Fruit fly (Drosophila melanogaster) whole organism, prepupa: Measurements from ENCODE around the gene CG31156.

Experiments
- CG10631 ChIP-seq: fragments of 200-800 bp; sonication (Bioruptor generic); optimal IDR thresholded peaks from 2 replicates; lab custom pipeline; 2016; ENCODE audit warnings: missing biosample characterization, missing genetic modification characterization
- CG15336 ChIP-seq: fragments of 200-800 bp; sonication (Bioruptor generic); IDR thresholded peaks from 2 replicates; pipeline ENCODE4 v1.3.6; 2022; ENCODE audit warnings: missing biosample characterization, missing genetic modification characterization
- CG32006 ChIP-seq: fragments of 200-800 bp; sonication (Bioruptor generic); optimal IDR thresholded peaks from 3 replicates; lab custom pipeline; 2017; ENCODE audit warnings: missing biosample characterization, mild to moderate bottlenecking, missing genetic modification characterization
- CG3919 ChIP-seq: fragments of 200-800 bp; sonication (Bioruptor generic); optimal IDR thresholded peaks from 3 replicates; lab custom pipeline; 2016; ENCODE audit warnings: missing biosample characterization, missing genetic modification characterization
- CG4318 ChIP-seq: fragments of 200-800 bp; sonication (Bioruptor generic); optimal IDR thresholded peaks from 3 replicates; lab custom pipeline; 2017; ENCODE audit warnings: missing biosample characterization, mild to moderate bottlenecking, missing genetic modification characterization
- CG6163 ChIP-seq: fragments of 200-800 bp; sonication (Bioruptor generic); IDR thresholded peaks from 3 replicates; pipeline ENCODE4 v1.3.6; 2022; ENCODE audit warnings: missing biosample characterization, missing genetic modification characterization
- CG6276 ChIP-seq: fragments of 200-800 bp; sonication (Bioruptor generic); optimal IDR thresholded peaks from 2 replicates; lab custom pipeline; 2017; ENCODE audit warnings: missing biosample characterization, mild to moderate bottlenecking, missing genetic modification characterization
- CG6792 ChIP-seq: fragments of 200-800 bp; sonication (Bioruptor generic); optimal IDR thresholded peaks from 3 replicates; lab custom pipeline; 2016; ENCODE audit warnings: missing biosample characterization, missing genetic modification characterization
- CG6854 ChIP-seq: fragments of 200-800 bp; sonication (Bioruptor generic); optimal IDR thresholded peaks from 2 replicates; lab custom pipeline; 2017; ENCODE audit warnings: missing biosample characterization, mild to moderate bottlenecking, missing genetic modification characterization
- CG7368 ChIP-seq: fragments of 200-800 bp; sonication (Bioruptor generic); optimal IDR thresholded peaks from 3 replicates; lab custom pipeline; 2016; ENCODE audit warnings: missing biosample characterization, missing genetic modification characterization
- CG8319 ChIP-seq: fragments of 200-800 bp; sonication (Bioruptor generic); optimal IDR thresholded peaks from 3 replicates; lab custom pipeline; 2016; ENCODE audit warnings: missing biosample characterization, missing genetic modification characterization
- CG8632 ChIP-seq: fragments of 200-800 bp; sonication (Bioruptor generic); optimal IDR thresholded peaks from 3 replicates; lab custom pipeline; 2016; ENCODE audit warnings: missing biosample characterization, missing genetic modification characterization
- CG9139 ChIP-seq: fragments of 200-800 bp; sonication (Bioruptor generic); optimal IDR thresholded peaks from 3 replicates; lab custom pipeline; 2017; ENCODE audit warnings: missing biosample characterization, mild to moderate bottlenecking, missing genetic modification characterization
- Eip75B ChIP-seq: fragments of 200-800 bp; sonication (Bioruptor generic); optimal IDR thresholded peaks from 3 replicates; lab custom pipeline; 2016; ENCODE audit warnings: missing biosample characterization, missing genetic modification characterization
- Eip78C ChIP-seq: fragments of 200-800 bp; sonication (Bioruptor generic); peaks from one replicate; lab custom pipeline; 2016; ENCODE audit warnings: missing biosample characterization, missing genetic modification characterization
- Eip93F ChIP-seq: fragments of 200-800 bp; sonication (Bioruptor generic); optimal IDR thresholded peaks from 2 replicates; lab custom pipeline; 2016; ENCODE audit warnings: missing biosample characterization, mild to moderate bottlenecking, missing genetic modification characterization
- Ets21C ChIP-seq: fragments of 200-800 bp; sonication (Bioruptor generic); optimal IDR thresholded peaks from 3 replicates; lab custom pipeline; 2016; ENCODE audit warnings: missing biosample characterization, missing genetic modification characterization
- Ets96B ChIP-seq: fragments of 200-800 bp; optimal IDR thresholded peaks from 2 replicates; lab custom pipeline; 2019; ENCODE audit warnings: missing biosample characterization, mild to moderate bottlenecking, missing genetic modification characterization, moderate library complexity
- Gug ChIP-seq: fragments of 200-800 bp; sonication (Bioruptor generic); IDR thresholded peaks from 2 replicates; pipeline ENCODE4 v1.3.6; 2022; ENCODE audit warnings: missing biosample characterization, missing genetic modification characterization
- Hr38 ChIP-seq: sonication (Bioruptor generic); optimal IDR thresholded peaks from 2 replicates; lab custom pipeline; 2016; ENCODE audit warnings: missing biosample characterization, missing genetic modification characterization
- Hr4 ChIP-seq: fragments of 200-800 bp; sonication (Bioruptor generic); optimal IDR thresholded peaks from 3 replicates; lab custom pipeline; 2016; ENCODE audit warnings: missing biosample characterization, missing genetic modification characterization
- Lpt ChIP-seq: fragments of 200-800 bp; sonication (Bioruptor generic); optimal IDR thresholded peaks from 3 replicates; lab custom pipeline; 2016; ENCODE audit warnings: missing biosample characterization, missing genetic modification characterization
- Met ChIP-seq: fragments of 200-800 bp; sonication (Bioruptor generic); optimal IDR thresholded peaks from 3 replicates; lab custom pipeline; 2016; ENCODE audit warnings: missing biosample characterization, missing genetic modification characterization
- Sox14 ChIP-seq: fragments of 200-800 bp; sonication (Bioruptor generic); optimal IDR thresholded peaks from 3 replicates; lab custom pipeline; 2016; ENCODE audit warnings: missing biosample characterization, missing genetic modification characterization
- Sox15 ChIP-seq: fragments of 200-800 bp; sonication (Bioruptor generic); optimal IDR thresholded peaks from 3 replicates; lab custom pipeline; 2016; ENCODE audit warnings: missing biosample characterization, missing genetic modification characterization
- achi ChIP-seq: fragments of 200-800 bp; sonication (Bioruptor generic); optimal IDR thresholded peaks from 3 replicates; lab custom pipeline; 2016; ENCODE audit warnings: missing biosample characterization, missing genetic modification characterization
- acj6 ChIP-seq: fragments of 200-800 bp; sonication (Bioruptor generic); optimal IDR thresholded peaks from 3 replicates; lab custom pipeline; 2016; ENCODE audit warnings: missing biosample characterization, missing genetic modification characterization
- esn ChIP-seq: fragments of 200-800 bp; sonication (Bioruptor generic); optimal IDR thresholded peaks from 2 replicates; lab custom pipeline; 2016; ENCODE audit warnings: missing biosample characterization, mild to moderate bottlenecking, missing genetic modification characterization, moderate library complexity
- fd59A ChIP-seq: fragments of 200-800 bp; sonication (Bioruptor generic); optimal IDR thresholded peaks from 2 replicates; lab custom pipeline; 2017; ENCODE audit warnings: missing biosample characterization, mild to moderate bottlenecking, missing genetic modification characterization, missing genetic modification reagents
- fd85E ChIP-seq: fragments of 200-800 bp; sonication (Bioruptor generic); optimal IDR thresholded peaks from 3 replicates; lab custom pipeline; 2016; ENCODE audit warnings: missing biosample characterization, missing genetic modification characterization
- fkh ChIP-seq: fragments of 200-800 bp; sonication (Bioruptor generic); optimal IDR thresholded peaks from 3 replicates; lab custom pipeline; 2017; ENCODE audit warnings: missing biosample characterization, mild to moderate bottlenecking, missing genetic modification characterization, moderate library complexity
- lz ChIP-seq: fragments of 200-800 bp; sonication (Bioruptor generic); optimal IDR thresholded peaks from 3 replicates; lab custom pipeline; 2016; ENCODE audit warnings: missing biosample characterization, missing genetic modification characterization
- net ChIP-seq: fragments of 200-800 bp; sonication (Bioruptor generic); optimal IDR thresholded peaks from 3 replicates; lab custom pipeline; 2016; ENCODE audit warnings: missing biosample characterization, missing genetic modification characterization
- salr ChIP-seq, 2 experiments: fragments of 200-800 bp; sonication (Bioruptor generic); optimal IDR thresholded peaks; 3 replicates each; lab custom pipeline; 2016 to 2018; ENCODE audit warnings: missing biosample characterization in 2 of 2, missing genetic modification characterization in 2 of 2, mild to moderate bottlenecking in 1 of 2
- spab ChIP-seq: fragments of 200-800 bp; sonication (Bioruptor generic); optimal IDR thresholded peaks from 2 replicates; lab custom pipeline; 2017; ENCODE audit warnings: missing biosample characterization, mild to moderate bottlenecking, missing genetic modification characterization, missing genetic modification reagents
- ss ChIP-seq, 2 experiments: fragments of 200-800 bp; sonication (Bioruptor generic); optimal IDR thresholded peaks; 2 replicates in 1 of 2; 3 replicates in 1 of 2; lab custom pipeline; 2017 to 2018; ENCODE audit warnings: mild to moderate bottlenecking in 2 of 2, missing biosample characterization in 2 of 2, missing genetic modification characterization in 2 of 2, moderate library complexity in 1 of 2
- topi ChIP-seq: fragments of 200-800 bp; sonication (Bioruptor generic); optimal IDR thresholded peaks from 3 replicates; lab custom pipeline; 2016; ENCODE audit warnings: missing biosample characterization, missing genetic modification characterization
- vri ChIP-seq: fragments of 200-800 bp; sonication (Bioruptor generic); optimal IDR thresholded peaks from 3 replicates; lab custom pipeline; 2016; ENCODE audit warnings: missing biosample characterization, mild to moderate bottlenecking, missing genetic modification characterization

The CG31156 gene

dm6 chr3R:22624737-22625136 lies 11.3 kb upstream of the CG31156 start (continued):
- peak; percentile 60 for TF ChIP-seq fd85E (GFP tag; lab: Kevin White, UChicago)
- TF ChIP-seq Eip78C = peak; percentile 98
- TF ChIP-seq lz (GFP tag; lab: Kevin White, UChicago) = peak; percentile 79
- TF ChIP-seq Eip75B (GFP tag; lab: Kevin White, UChicago) = peak; percentile 91
- no peak for TF ChIP-seq CG6854
- TF ChIP-seq fd59A (GFP tag; lab: Kevin White, UChicago) = peak; percentile 78
- TF ChIP-seq ss (GFP tag; optimal IDR thresholded peaks at IDR 0.05; lab: Kevin White, UChicago) = peak; percentile 81 to 89
- peak; percentile 81 for TF ChIP-seq topi (GFP tag; lab: Kevin White, UChicago)
- peak; percentile 75 for TF ChIP-seq CG8632
- TF ChIP-seq CG9139 (GFP tag; lab: Kevin White, UChicago) = peak; percentile 72
- TF ChIP-seq CG32006 (GFP tag; lab: Kevin White, UChicago) = peak; percentile 93
- peak; percentile 78 for TF ChIP-seq Sox15 (GFP tag; lab: Kevin White, UChicago)
- peak; percentile 90 for TF ChIP-seq Lpt (GFP tag; lab: Kevin White, UChicago)
- no peak for TF ChIP-seq fkh (GFP tag; lab: Kevin White, UChicago)
- TF ChIP-seq CG6163 (GFP tag; lab: Robert Waterston, UW) = peak; percentile 97
- peak; percentile 88 for TF ChIP-seq spab (GFP tag; lab: Kevin White, UChicago)
- TF ChIP-seq salr (GFP tag; optimal IDR thresholded peaks at IDR 0.05; lab: Kevin White, UChicago) = peak in 1 of 2 experiments; percentile 68
- TF ChIP-seq net (GFP tag; lab: Kevin White, UChicago) = peak; percentile 87
- no peak for TF ChIP-seq CG4318
- TF ChIP-seq CG3919 (GFP tag; lab: Kevin White, UChicago) = peak; percentile 94
- peak; percentile 90 for TF ChIP-seq Ets96B (tag; lab: Kevin White, UChicago)
- TF ChIP-seq vri (GFP tag; lab: Kevin White, UChicago) = no peak
- TF ChIP-seq CG8319 = peak; percentile 91
- TF ChIP-seq CG6276 (GFP tag; lab: Kevin White, UChicago) = no peak
- TF ChIP-seq Ets21C (GFP tag; lab: Kevin White, UChicago) = no peak
- peak; percentile 88 for TF ChIP-seq acj6 (GFP tag; lab: Kevin White, UChicago)
- peak; percentile 84 for TF ChIP-seq esn

dm6 chr3R:22618280-22618679 lies 4.8 kb upstream of the CG31156 start, which contains the start of gene mRpL45:
mRpL45 (plus strand) TSS chr3R:22618492.
- no peak for TF ChIP-seq CG4318
- TF ChIP-seq fkh (GFP tag; lab: Kevin White, UChicago) = peak; percentile 92

DNA sequence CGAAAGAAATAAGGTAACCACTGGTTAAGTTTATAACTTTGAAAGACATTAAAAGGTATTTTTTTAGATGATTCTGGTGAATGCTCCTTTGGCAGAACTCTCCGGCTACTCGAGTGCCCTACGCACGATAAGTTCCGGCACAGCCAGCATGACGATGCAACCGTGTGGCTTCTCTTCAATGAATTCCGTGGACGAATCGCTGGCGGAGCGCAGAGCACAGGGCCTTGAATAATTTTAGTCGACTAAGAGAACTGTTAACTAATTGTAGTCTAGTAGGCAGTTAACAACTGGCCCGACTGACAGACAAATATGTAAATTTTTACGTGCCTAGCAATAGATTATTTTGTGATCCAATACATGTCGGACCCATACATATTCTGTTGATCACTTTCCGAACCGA lies 2.8 kb upstream of the CG31156 start, which contains the start of gene CG31161:
Gene CG31161, plus strand, starts transcription at position 301 of the 400 bp plus-strand sequence.
- TF ChIP-seq achi (no peak), CG15336 (GFP tag; lab: Robert Waterston, UW) (no peak), Hr4 (no peak)

DNA sequence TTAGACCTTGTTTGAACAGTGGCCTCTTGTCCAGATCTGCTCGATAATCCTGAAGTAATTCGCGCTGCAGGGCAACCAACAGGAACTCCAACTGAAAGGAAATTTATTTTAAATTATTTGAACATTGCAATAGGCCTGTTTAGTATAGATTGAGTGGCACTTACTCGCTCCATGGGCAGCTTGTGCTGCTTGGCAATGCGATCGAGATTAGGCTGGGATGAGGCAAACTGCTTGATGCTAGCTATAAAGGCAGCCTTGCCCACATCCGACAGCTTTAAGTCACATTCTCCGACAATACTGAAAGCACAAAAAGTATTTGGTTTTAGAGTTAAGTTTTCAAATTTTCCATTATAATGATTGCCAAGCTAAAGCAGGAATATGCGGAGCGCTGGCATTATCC lies 4.3 kb downstream of the CG31156 start, which contains the start of gene CG13843:
Gene CG13843, plus strand, starts transcription at position 301 of the 400 bp plus-strand sequence.
- TF ChIP-seq salr (GFP tag; optimal IDR thresholded peaks at IDR 0.05; lab: Kevin White, UChicago) (no peak), Eip78C (no peak), Gug (GFP tag; lab: Robert Waterston, UW) (no peak), esn (no peak), achi (no peak), CG3919 (GFP tag; lab: Kevin White, UChicago) (no peak), Eip93F (no peak), Hr38 (GFP tag; lab: Kevin White, UChicago) (no peak), fd85E (GFP tag; lab: Kevin White, UChicago) (no peak), Met (GFP tag; lab: Kevin White, UChicago) (no peak), CG4318 (no peak), ss (GFP tag; optimal IDR thresholded peaks at IDR 0.05; lab: Kevin White, UChicago) (no peak), CG10631 (GFP tag; lab: Kevin White, UChicago) (no peak), acj6 (GFP tag; lab: Kevin White, UChicago) (no peak), CG6163 (GFP tag; lab: Robert Waterston, UW) (no peak), Sox14 (GFP tag; lab: Kevin White, UChicago) (no peak), CG32006 (GFP tag; lab: Kevin White, UChicago) (no peak), CG7368 (GFP tag; lab: Kevin White, UChicago) (no peak), CG6792 (no peak)
